Fruit fly (Drosophila melanogaster) whole organism: ENCODE measurements around the gene CG8757.

Experiments used
- CG8478 ChIP-seq: fragments of >200 bp; optimal IDR thresholded peaks from 2 replicates; lab custom pipeline; 2018; ENCODE audit warnings: inconsistent platforms
- Dll ChIP-seq: fragments of >200 bp; optimal IDR thresholded peaks from 2 replicates; lab custom pipeline; 2017
- psq ChIP-seq: fragments of >200 bp; optimal IDR thresholded peaks from 2 replicates; lab custom pipeline; 2017

- no peak for TF ChIP-seq CG8478 (lab: Kevin White, UChicago)
- no peak for TF ChIP-seq psq
- TF ChIP-seq Dll (lab: Kevin White, UChicago), result no peak
These were observed 24.2 kb upstream of the CG8757 start for dm6 chr3L:13866270-13866669.
